Worm (Caenorhabditis elegans): ENCODE data around the gene F39G3.5.

- TF ChIP-seq him-1 (tag; optimal IDR thresholded peaks at IDR 0.05) (no peak), W03F9.2 (tag; optimal IDR thresholded peaks at IDR 0.05) (peak; percentile 54), dao-5 (tag; optimal IDR thresholded peaks at IDR 0.05) (no peak)
Observed at ce11 chrV:4686680-4687470, 35.5 kb upstream of the F39G3.5 start, which contains the start of gene taf-10.
